Worm (Caenorhabditis elegans) whole organism, L2 larva: ENCODE data around the gene F23H11.5.

Experiments used
- R02D3.7 ChIP-seq: fragments of 150-350 bp; optimal IDR thresholded peaks from 2 replicates; lab custom pipeline; 2014; ENCODE audit warnings: missing biosample characterization, missing genetic modification characterization
- lsy-2 ChIP-seq, 2 experiments: fragments of 150-350 bp in 1 of 2; sonication (generic microtip) in 1 of 2; optimal IDR thresholded peaks; 2 replicates each; lab custom pipeline; 2014 to 2017; ENCODE audit warnings: missing biosample characterization in 2 of 2, missing genetic modification characterization in 2 of 2
- nhr-237 ChIP-seq: fragments of 150-350 bp; optimal IDR thresholded peaks from 2 replicates; lab custom pipeline; 2014; ENCODE audit warnings: missing biosample characterization, missing genetic modification characterization

DNA sequence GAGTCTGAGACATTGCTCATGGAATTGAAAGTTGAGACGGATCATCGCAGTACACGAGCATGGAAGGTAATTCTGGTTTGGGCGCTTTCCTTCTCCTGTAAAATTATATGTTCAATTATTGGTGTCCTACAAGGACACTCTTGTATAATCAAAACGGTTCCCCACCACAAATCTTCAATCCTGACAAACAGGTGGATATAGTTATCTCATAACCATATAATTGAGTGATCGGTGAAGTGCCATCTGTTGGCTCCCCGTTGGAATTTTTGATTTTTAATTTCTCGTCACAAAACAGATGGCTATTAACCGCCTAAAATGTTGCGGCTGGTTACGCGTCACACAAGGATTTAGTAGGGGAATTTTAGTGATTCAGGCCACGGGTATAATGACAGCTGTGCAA, 41.5 kb downstream of the F23H11.5 start:
- TF ChIP-seq R02D3.7 (tag; lab: Kevin White, UChicago): no peak
- no peak for TF ChIP-seq nhr-237 (tag; lab: Kevin White, UChicago)
- TF ChIP-seq lsy-2 (tag; optimal IDR thresholded peaks at IDR 0.05; lab: Kevin White, UChicago): no peak
